Worm (Caenorhabditis elegans): ENCODE results near the gene C23F12.4.
A peak's percentile ranks its signal among the peaks of the same experiment; 100 is the strongest.

Gene C23F12.4

ce11 chrX:9387041-9387440 is at the start of gene C23F12.4:
Gene C23F12.4, plus strand, starts transcription at chrX:9387341.
- TF ChIP-seq hlh-4 (tag; optimal IDR thresholded peaks at IDR 0.05) (no peak), nhr-85 (tag) (no peak), lin-14 (GFP tag; optimal IDR thresholded peaks at IDR 0.05) (no peak), unc-62 (GFP tag; optimal IDR thresholded peaks at IDR 0.05) (no peak), fos-1 (tag; optimal IDR thresholded peaks at IDR 0.05) (no peak), mef-2 (tag; optimal IDR thresholded peaks at IDR 0.05) (no peak), ceh-63 (GFP tag; optimal IDR thresholded peaks at IDR 0.05) (no peak), lin-13 (GFP tag; optimal IDR thresholded peaks at IDR 0.05) (no peak), snu-23 (GFP tag; optimal IDR thresholded peaks at IDR 0.05) (no peak), ceh-82 (tag; optimal IDR thresholded peaks at IDR 0.05) (no peak), hlh-17 (GFP tag; optimal IDR thresholded peaks at IDR 0.05; ENCODE audit: borderline replicate concordance) (no peak)

- TF ChIP-seq lin-35 (GFP tag; optimal IDR thresholded peaks at IDR 0.05) (peak; percentile 43 to 48), vab-15 (tag; optimal IDR thresholded peaks at IDR 0.05) (no peak), nhr-90 (tag; optimal IDR thresholded peaks at IDR 0.05; ENCODE audit: poor library complexity) (peak; percentile 4), ceh-63 (GFP tag; optimal IDR thresholded peaks at IDR 0.05) (no peak), nhr-77 (tag; optimal IDR thresholded peaks at IDR 0.05) (peak; percentile 32), tbx-2 (tag; optimal IDR thresholded peaks at IDR 0.05) (peak; percentile 73), egl-13 (tag; optimal IDR thresholded peaks at IDR 0.05) (peak; percentile 14), lsy-2 (tag; optimal IDR thresholded peaks at IDR 0.05) (peak; percentile 46 to 69), fkh-8 (tag; optimal IDR thresholded peaks at IDR 0.05) (peak; percentile 68), lir-3 (tag; optimal IDR thresholded peaks at IDR 0.05; ENCODE audit: poor library complexity) (no peak), irx-1 (tag; optimal IDR thresholded peaks at IDR 0.05) (peak; percentile 22), ceh-90 (tag; optimal IDR thresholded peaks at IDR 0.05) (no peak), fos-1 (tag; optimal IDR thresholded peaks at IDR 0.05) (peak; percentile 41), isw-1 (GFP tag; IDR thresholded peaks at IDR 0.05) (peak; percentile 66), ces-1 (GFP tag; optimal IDR thresholded peaks at IDR 0.05) (no peak), dsc-1 (tag; optimal IDR thresholded peaks at IDR 0.05) (no peak), nhr-47 (tag; optimal IDR thresholded peaks at IDR 0.05) (peak; percentile 69), dpl-1 (GFP tag; optimal IDR thresholded peaks at IDR 0.05) (peak in 2 of 3 experiments; percentile 13 to 33), nhr-20 (tag; optimal IDR thresholded peaks at IDR 0.05) (peak; percentile 51), mab-9 (GFP tag; IDR thresholded peaks at IDR 0.05) (peak; percentile 56), nhr-85 (tag) (peak; percentile 79), ets-5 (GFP tag; IDR thresholded peaks at IDR 0.05) (no peak), efl-3 (GFP tag; optimal IDR thresholded peaks at IDR 0.05) (no peak), elt-2 (tag; optimal IDR thresholded peaks at IDR 0.05) (no peak), nhr-237 (tag; optimal IDR thresholded peaks at IDR 0.05) (no peak), unc-86 (tag; optimal IDR thresholded peaks at IDR 0.05) (peak; percentile 65), lin-39 (tag; optimal IDR thresholded peaks at IDR 0.05) (no peak), Y116A8C.19 (tag; optimal IDR thresholded peaks at IDR 0.05; ENCODE audit: borderline replicate concordance) (no peak), swsn-7 (tag; optimal IDR thresholded peaks at IDR 0.05) (peak; percentile 69), lin-14 (GFP tag; optimal IDR thresholded peaks at IDR 0.05) (peak; percentile 90), fkh-10 (GFP tag; optimal IDR thresholded peaks at IDR 0.05) (peak; percentile 56), snu-23 (GFP tag; optimal IDR thresholded peaks at IDR 0.05) (peak; percentile 74), xbp-1 (tag; optimal IDR thresholded peaks at IDR 0.05) (peak; percentile 59), tlp-1 (tag; optimal IDR thresholded peaks at IDR 0.05) (no peak), elt-3 (tag; optimal IDR thresholded peaks at IDR 0.05) (peak in 1 of 6 experiments; percentile 19), nhr-71 (tag; optimal IDR thresholded peaks at IDR 0.05) (peak; percentile 73), mdl-1 (tag; optimal IDR thresholded peaks at IDR 0.05) (peak in 1 of 2 experiments; percentile 51), mep-1 (tag; optimal IDR thresholded peaks at IDR 0.05) (peak; percentile 73), efl-1 (optimal IDR thresholded peaks at IDR 0.05) (peak; percentile 35 to 56), efl-1 (GFP tag; optimal IDR thresholded peaks at IDR 0.05 in 1 of 2) (peak; percentile 32 to 61), rnt-1 (tag; optimal IDR thresholded peaks at IDR 0.05) (peak; percentile 52), nhr-19 (GFP tag; conservative IDR thresholded peaks at IDR 0.05) (peak; percentile 47; the same call in 1 of the 2 replicates), unc-98 (GFP tag; IDR thresholded peaks at IDR 0.05) (no peak), blmp-1 (tag; optimal IDR thresholded peaks at IDR 0.05) (peak; percentile 65), ceh-82 (tag; optimal IDR thresholded peaks at IDR 0.05) (peak; percentile 31 to 91 (median 48))
Observed at ce11 chrX:9337832-9338231, 49.3 kb upstream of the C23F12.4 start.

Data from whole organism, L1 larva.